Worm (Caenorhabditis elegans): ENCODE results near the gene ttr-47.

ce11 chrV:8903916-8904315 is 19.0 kb upstream of the ttr-47 start:
- TF ChIP-seq dao-5 (tag; optimal IDR thresholded peaks at IDR 0.05) (no peak), W03F9.2 (tag; optimal IDR thresholded peaks at IDR 0.05) (no peak), him-1 (tag; optimal IDR thresholded peaks at IDR 0.05) (no peak)

Data from whole organism, L4/young adult.